Fruit fly (Drosophila melanogaster): ENCODE data around the gene Tango6.

Tango6 gene

DNA sequence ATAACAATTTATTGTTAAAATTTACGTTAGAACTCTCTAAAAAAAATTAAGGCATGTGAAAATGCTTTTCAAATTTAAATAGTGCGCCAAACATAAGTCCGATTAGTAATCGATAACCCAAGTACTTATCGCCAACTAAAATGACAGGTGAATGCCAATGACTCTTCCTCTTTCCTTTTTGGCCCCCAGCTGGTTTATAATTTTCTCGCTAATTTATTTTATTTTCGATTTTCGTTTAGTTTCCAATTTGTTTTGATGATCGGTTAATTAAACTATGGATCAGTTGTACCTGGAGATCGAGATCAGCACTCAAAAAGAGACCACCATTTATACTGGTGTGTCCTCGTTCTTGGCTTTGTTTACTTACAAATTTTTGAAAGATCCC, 20.1 kb upstream of the Tango6 start, which contains the start of gene CG10428 (continued):
- TF ChIP-seq MESR4 (GFP tag; optimal IDR thresholded peaks at IDR 0.05) = peak; percentile 56
- TF ChIP-seq pb (GFP tag; optimal IDR thresholded peaks at IDR 0.05) = no peak
- TF ChIP-seq CG1603 (tag; optimal IDR thresholded peaks at IDR 0.05) = peak; percentile 26
- no peak for TF ChIP-seq gt (GFP tag; IDR thresholded peaks at IDR 0.05)
- TF ChIP-seq CG12155 (GFP tag; optimal IDR thresholded peaks at IDR 0.05) = peak; percentile 69
- TF ChIP-seq scrt (GFP tag; optimal IDR thresholded peaks at IDR 0.05) = no peak
- TF ChIP-seq eve (GFP tag; optimal IDR thresholded peaks at IDR 0.05) = no peak
- no peak for TF ChIP-seq knrl (GFP tag; IDR thresholded peaks at IDR 0.05; ENCODE audit: partially characterized antibody)
- TF ChIP-seq sima (GFP tag; optimal IDR thresholded peaks at IDR 0.05) = no peak
- no peak for TF ChIP-seq az2 (GFP tag; optimal IDR thresholded peaks at IDR 0.05)

DNA sequence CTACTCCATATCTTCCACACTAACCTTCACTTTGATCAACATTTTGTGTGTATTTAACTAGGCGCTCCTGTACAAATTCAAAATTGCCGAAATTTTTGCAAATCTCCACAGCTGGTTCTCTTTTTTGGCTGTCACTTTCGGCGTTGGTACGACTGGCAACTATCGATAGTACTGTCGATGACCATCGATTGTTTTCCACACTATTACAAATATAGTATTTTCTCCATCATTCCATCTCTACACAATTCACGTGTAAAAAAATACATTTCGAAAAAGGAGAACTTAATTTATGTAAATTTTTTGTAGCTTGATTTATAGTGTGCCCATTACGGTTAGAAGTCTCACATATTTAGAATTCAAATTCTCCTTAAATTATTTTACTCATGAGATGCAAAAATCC, 17.2 kb upstream of the Tango6 start, which contains the start of gene Nedd8:
Gene Nedd8 (minus strand): TSS at position 164 of the 400 bp plus-strand sequence.
- TF ChIP-seq caup (GFP tag; optimal IDR thresholded peaks at IDR 0.05; ENCODE audit: severe bottlenecking) (no peak), insv (GFP tag; optimal IDR thresholded peaks at IDR 0.05) (no peak), Opbp (GFP tag; IDR thresholded peaks at IDR 0.05; ENCODE audit: partially characterized antibody) (peak; percentile 91), Ssrp (tag; optimal IDR thresholded peaks at IDR 0.05) (no peak), tup (GFP tag; optimal IDR thresholded peaks at IDR 0.05) (no peak), CG10431 (GFP tag; optimal IDR thresholded peaks at IDR 0.05) (no peak), CG9817 (tag; optimal IDR thresholded peaks at IDR 0.05) (no peak), Eip74EF (GFP tag; optimal IDR thresholded peaks at IDR 0.05) (no peak), CG12659 (GFP tag; optimal IDR thresholded peaks at IDR 0.05) (peak; percentile 71), so (GFP tag; IDR thresholded peaks at IDR 0.05) (no peak), CG2889 (GFP tag; IDR thresholded peaks at IDR 0.05) (no peak), CG31388 (GFP tag; optimal IDR thresholded peaks at IDR 0.05) (no peak), CG15696 (tag; optimal IDR thresholded peaks at IDR 0.05) (no peak), dimm (GFP tag; IDR thresholded peaks at IDR 0.05) (no peak), Bteb2 (GFP tag; optimal IDR thresholded peaks at IDR 0.05) (no peak), gce (GFP tag; IDR thresholded peaks at IDR 0.05) (no peak), CG2678 (tag; optimal IDR thresholded peaks at IDR 0.05) (peak; percentile 1), CG12104 (GFP tag; optimal IDR thresholded peaks at IDR 0.05) (no peak), oc (tag; optimal IDR thresholded peaks at IDR 0.05) (no peak), Spps (tag; optimal IDR thresholded peaks at IDR 0.05) (no peak), az2 (GFP tag; optimal IDR thresholded peaks at IDR 0.05) (no peak), pan (optimal IDR thresholded peaks at IDR 0.05) (no peak), pan (GFP tag; optimal IDR thresholded peaks at IDR 0.05 in 1 of 2, IDR thresholded peaks at IDR 0.05 in 1 of 2) (no peak), HLHmδ (GFP tag; optimal IDR thresholded peaks at IDR 0.05) (no peak), CG2712 (tag; optimal IDR thresholded peaks at IDR 0.05) (peak; percentile 36), Dad (GFP tag; optimal IDR thresholded peaks at IDR 0.05) (no peak), gro (GFP tag; optimal IDR thresholded peaks at IDR 0.05) (peak; percentile 20), CG7372 (GFP tag; IDR thresholded peaks at IDR 0.05) (no peak), ewg (GFP tag; optimal IDR thresholded peaks at IDR 0.05) (no peak), MTF-1 (GFP tag; optimal IDR thresholded peaks at IDR 0.05; ENCODE audit: borderline replicate concordance) (no peak), Abd-B (GFP tag; optimal IDR thresholded peaks at IDR 0.05) (no peak), pros (GFP tag; optimal IDR thresholded peaks at IDR 0.05) (no peak), ap (GFP tag; IDR thresholded peaks at IDR 0.05) (no peak), CG11504 (tag; optimal IDR thresholded peaks at IDR 0.05) (peak; percentile 12), ara (GFP tag; IDR thresholded peaks at IDR 0.05) (no peak), crc (GFP tag; optimal IDR thresholded peaks at IDR 0.05) (no peak), fd3F (GFP tag; optimal IDR thresholded peaks at IDR 0.05) (no peak), CG11085 (GFP tag; IDR thresholded peaks at IDR 0.05) (no peak), BtbVII (GFP tag; optimal IDR thresholded peaks at IDR 0.05) (no peak), CrebB (tag; optimal IDR thresholded peaks at IDR 0.05) (no peak), ro (GFP tag; IDR thresholded peaks at IDR 0.05) (no peak)
